Worm (Caenorhabditis elegans) whole organism, L3 larva: ENCODE results near the gene Y43F8B.18.

Experiments
- ZK546.5 ChIP-seq: sonication (generic microtip); optimal IDR thresholded peaks from 2 replicates; lab custom pipeline; 2017; ENCODE audit warnings: missing biosample characterization, missing genetic modification characterization
- ama-1 ChIP-seq: fragments of 150-350 bp; optimal IDR thresholded peaks from 2 replicates; lab custom pipeline; 2018
- ceh-82 ChIP-seq: fragments of 150-350 bp; optimal IDR thresholded peaks from 2 replicates; lab custom pipeline; 2014; ENCODE audit warnings: missing biosample characterization, missing genetic modification characterization
- elt-1 ChIP-seq: fragments of 150-350 bp; optimal IDR thresholded peaks from 2 replicates; lab custom pipeline; 2014; ENCODE audit warnings: missing biosample characterization, missing genetic modification characterization
- lin-39 ChIP-seq: fragments of 150-350 bp; optimal IDR thresholded peaks from 2 replicates; lab custom pipeline; 2018; ENCODE audit warnings: missing biosample characterization, missing genetic modification reagents, missing genetic modification characterization
- nhr-77 ChIP-seq: fragments of 150-350 bp; optimal IDR thresholded peaks from 2 replicates; lab custom pipeline; 2014; ENCODE audit warnings: missing biosample characterization, missing genetic modification characterization
- tbx-2 ChIP-seq: sonication (generic microtip); optimal IDR thresholded peaks from 2 replicates; lab custom pipeline; 2016; ENCODE audit warnings: mild to moderate bottlenecking, missing genetic modification characterization, missing compliant biosample characterization

ce11 chrV:19470385-19470784, 15.4 kb upstream of the Y43F8B.18 start, which contains the start of gene Y43F8B.11:
- no peak for TF ChIP-seq ceh-82 (tag; lab: Kevin White, UChicago)
- TF ChIP-seq ama-1, result no peak
- no peak for TF ChIP-seq nhr-77 (tag; lab: Kevin White, UChicago)
- no peak for TF ChIP-seq ZK546.5 (tag; lab: Kevin White, UChicago)
- no peak for TF ChIP-seq lin-39 (tag; lab: Kevin White, UChicago)
- no peak for TF ChIP-seq elt-1
- TF ChIP-seq tbx-2 (tag; lab: Kevin White, UChicago), result no peak
